Fruit fly (Drosophila melanogaster): ENCODE data around the gene grk.

The grk gene

DNA sequence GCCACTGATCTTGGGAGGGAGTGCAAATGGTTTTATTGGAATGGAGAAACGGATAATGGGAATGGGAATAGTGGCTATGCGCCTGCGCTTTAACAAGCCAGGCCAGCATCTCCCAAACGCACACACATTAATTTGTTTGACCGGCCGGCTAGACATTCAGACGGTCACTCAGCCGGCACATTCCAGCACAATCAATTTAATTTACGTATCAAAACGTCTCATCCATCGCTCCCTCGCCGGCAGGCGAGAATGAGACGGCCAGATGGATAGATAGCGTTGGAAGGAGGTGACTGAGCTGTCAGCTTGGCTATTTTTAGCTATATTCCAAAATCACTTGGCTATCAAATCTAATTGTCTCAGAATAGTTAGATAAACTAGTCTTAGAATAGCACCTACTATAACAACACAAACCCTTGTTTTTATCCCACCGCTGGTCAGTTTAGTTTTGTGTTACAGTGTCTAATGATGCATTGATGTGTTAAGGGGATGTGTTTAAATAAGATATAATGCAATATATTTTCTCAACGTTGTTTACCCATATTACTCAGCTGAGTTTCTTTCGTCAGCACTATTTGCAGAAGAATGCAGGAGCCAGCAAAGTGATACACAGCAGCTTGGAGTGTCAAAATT lies 9.8 kb downstream of the grk start (continued):
- peak; percentile 43 for TF ChIP-seq D (optimal IDR thresholded peaks at IDR 0.05)
- TF ChIP-seq D (GFP tag; optimal IDR thresholded peaks at IDR 0.05), result no peak
- TF ChIP-seq bsh (GFP tag; optimal IDR thresholded peaks at IDR 0.05), result peak in 1 of 2 experiments; percentile 50
- peak; percentile 6 for TF ChIP-seq CrebB (tag; optimal IDR thresholded peaks at IDR 0.05)
- no peak for TF ChIP-seq pzg (GFP tag; optimal IDR thresholded peaks at IDR 0.05)
- TF ChIP-seq Sry-β (GFP tag; optimal IDR thresholded peaks at IDR 0.05), result peak; percentile 92
- peak; percentile 27 for TF ChIP-seq CG1529 (GFP tag; optimal IDR thresholded peaks at IDR 0.05)
- TF ChIP-seq CG3065 (GFP tag; optimal IDR thresholded peaks at IDR 0.05), result no peak
- TF ChIP-seq trem (tag; optimal IDR thresholded peaks at IDR 0.05), result no peak
- TF ChIP-seq vvl (GFP tag; IDR thresholded peaks at IDR 0.05), result 0 out of 2 replicates have a peak, but pooled peaks have one; percentile 6
- no peak for TF ChIP-seq CG17829 (tag; optimal IDR thresholded peaks at IDR 0.05)
- TF ChIP-seq CG8388 (GFP tag; optimal IDR thresholded peaks at IDR 0.05), result peak; percentile 3
- peak; percentile 21 for TF ChIP-seq CG11504 (tag; optimal IDR thresholded peaks at IDR 0.05)
- no peak for TF ChIP-seq Dfd (GFP tag; optimal IDR thresholded peaks at IDR 0.05)
- no peak for TF ChIP-seq al (GFP tag; IDR thresholded peaks at IDR 0.05)
- peak; percentile 44; the same call in 2 of the 3 replicates for TF ChIP-seq CG17361 (GFP tag; IDR thresholded peaks at IDR 0.05)
- TF ChIP-seq YL-1 (GFP tag; optimal IDR thresholded peaks at IDR 0.05), result no peak
- peak; percentile 2 for TF ChIP-seq Asciz (GFP tag; optimal IDR thresholded peaks at IDR 0.05)
- TF ChIP-seq CG33213 (GFP tag; optimal IDR thresholded peaks at IDR 0.05), result peak; percentile 1
- peak; percentile 15 for TF ChIP-seq CG8924 (tag; optimal IDR thresholded peaks at IDR 0.05)
- TF ChIP-seq H15 (GFP tag; IDR thresholded peaks at IDR 0.05), result no peak
- TF ChIP-seq tap (tag; optimal IDR thresholded peaks at IDR 0.05), result peak; percentile 5
- TF ChIP-seq Lim3 (GFP tag; IDR thresholded peaks at IDR 0.05), result no peak
- no peak for TF ChIP-seq Hsf (GFP tag; optimal IDR thresholded peaks at IDR 0.05)
- no peak for TF ChIP-seq Atf-2 (GFP tag; optimal IDR thresholded peaks at IDR 0.05)
- TF ChIP-seq sna (GFP tag; IDR thresholded peaks at IDR 0.05; ENCODE audit: partially characterized antibody), result no peak
- TF ChIP-seq CG14710 (tag; optimal IDR thresholded peaks at IDR 0.05), result peak; percentile 39
- peak; percentile 33 for TF ChIP-seq CG1602 (GFP tag; optimal IDR thresholded peaks at IDR 0.05)
- peak; percentile 55 for TF ChIP-seq grn (GFP tag; optimal IDR thresholded peaks at IDR 0.05)
- TF ChIP-seq Mes4 (GFP tag; optimal IDR thresholded peaks at IDR 0.05), result peak; percentile 9
- no peak for TF ChIP-seq slp2 (GFP tag; optimal IDR thresholded peaks at IDR 0.05)
- no peak for TF ChIP-seq MESR4 (GFP tag; optimal IDR thresholded peaks at IDR 0.05)
- TF ChIP-seq PHDP (tag; optimal IDR thresholded peaks at IDR 0.05), result peak; percentile 26
- TF ChIP-seq CG9437 (GFP tag; optimal IDR thresholded peaks at IDR 0.05), result no peak
- no peak for TF ChIP-seq Dll (GFP tag; IDR thresholded peaks at IDR 0.05; ENCODE audit: partially characterized antibody)
- no peak for TF ChIP-seq Bgb (GFP tag; IDR thresholded peaks at IDR 0.05; ENCODE audit: partially characterized antibody)
- TF ChIP-seq sc (optimal IDR thresholded peaks at IDR 0.05), result no peak
- peak; percentile 9 for TF ChIP-seq sc (GFP tag; optimal IDR thresholded peaks at IDR 0.05)
- no peak for TF ChIP-seq CG31388 (GFP tag; optimal IDR thresholded peaks at IDR 0.05)
- peak; percentile 14 for TF ChIP-seq CG17359 (tag; optimal IDR thresholded peaks at IDR 0.05)
- peak; percentile 8 for TF ChIP-seq unpg (GFP tag; optimal IDR thresholded peaks at IDR 0.05)
- no peak for TF ChIP-seq pros (GFP tag; optimal IDR thresholded peaks at IDR 0.05)

Data from whole organism, embryonic.